Worm (Caenorhabditis elegans): ENCODE data around the gene dkc-1.
A peak's percentile ranks its signal among the peaks of the same experiment; 100 is the strongest.

Gene dkc-1

DNA sequence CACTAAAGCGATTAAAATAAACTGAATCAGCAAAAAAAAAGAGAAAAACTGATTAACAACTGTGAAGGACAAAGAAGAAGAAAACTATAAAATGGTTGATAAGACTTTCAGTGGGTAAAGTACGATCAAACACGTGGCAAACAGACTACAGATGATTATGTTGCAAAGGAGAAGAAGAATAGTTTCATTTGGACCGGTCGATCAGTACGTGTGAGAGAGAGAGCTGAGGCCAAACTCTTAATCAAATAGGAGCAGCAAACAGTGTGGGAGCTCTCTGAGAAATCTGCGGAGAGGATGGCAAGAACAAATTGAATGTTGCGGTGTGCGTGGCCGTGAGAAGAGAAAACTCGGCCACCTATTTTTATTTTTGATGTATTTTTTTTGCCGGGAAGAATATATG lies 29.2 kb upstream of the dkc-1 start (continued):
- TF ChIP-seq ztf-6 (GFP tag; IDR thresholded peaks at IDR 0.05): no peak
- no peak for TF ChIP-seq egl-44 (GFP tag; IDR thresholded peaks at IDR 0.05)
- TF ChIP-seq C17E4.6 (GFP tag; IDR thresholded peaks at IDR 0.05): no peak
- TF ChIP-seq bed-2 (GFP tag; IDR thresholded peaks at IDR 0.05): no peak
- TF ChIP-seq hlh-26 (GFP tag; conservative IDR thresholded peaks at IDR 0.05): no peak
- no peak for TF ChIP-seq B0336.3 (GFP tag; IDR thresholded peaks at IDR 0.05)
- no peak for TF ChIP-seq Y53G8AR.9 (GFP tag; conservative IDR thresholded peaks at IDR 0.05)
- TF ChIP-seq F10E7.11 (tag; optimal IDR thresholded peaks at IDR 0.05): no peak
- no peak for TF ChIP-seq repo-1 (tag; optimal IDR thresholded peaks at IDR 0.05)
- no peak for TF ChIP-seq hlh-12 (tag; optimal IDR thresholded peaks at IDR 0.05)
- no peak for TF ChIP-seq rpc-1 (optimal IDR thresholded peaks at IDR 0.05)
- no peak for TF ChIP-seq rpc-1 (tag; optimal IDR thresholded peaks at IDR 0.05)
- no peak for TF ChIP-seq rcor-1 (GFP tag; IDR thresholded peaks at IDR 0.05)
- no peak for TF ChIP-seq snpc-3.4 (tag; optimal IDR thresholded peaks at IDR 0.05)
- no peak for TF ChIP-seq ceh-91 (GFP tag; IDR thresholded peaks at IDR 0.05)
- TF ChIP-seq zfh-2 (GFP tag; conservative IDR thresholded peaks at IDR 0.05): 0 out of 2 replicates have a peak, but pooled peaks have one; percentile 40
- TF ChIP-seq lin-26 (GFP tag; IDR thresholded peaks at IDR 0.05): peak; percentile 26; the same call in 1 of the 2 replicates
- 0 out of 2 replicates have a peak, but pooled peaks have one; percentile 66 for TF ChIP-seq cebp-2 (GFP tag; IDR thresholded peaks at IDR 0.05)
- no peak for TF ChIP-seq attf-3 (GFP tag; conservative IDR thresholded peaks at IDR 0.05)
- TF ChIP-seq Y67H2A.10 (GFP tag; conservative IDR thresholded peaks at IDR 0.05): no peak

ce11 chrIII:10720170-10720569 lies 28.1 kb upstream of the dkc-1 start:
- peak; percentile 73 for TF ChIP-seq lin-26 (GFP tag; IDR thresholded peaks at IDR 0.05)
- peak; percentile 59; the same call in 1 of the 2 replicates for TF ChIP-seq egl-44 (GFP tag; IDR thresholded peaks at IDR 0.05)
- TF ChIP-seq gei-17 (GFP tag; optimal IDR thresholded peaks at IDR 0.05): peak; percentile 37
- peak; percentile 72 for TF ChIP-seq mcd-1 (GFP tag; IDR thresholded peaks at IDR 0.05)
- no peak for TF ChIP-seq nhr-120 (GFP tag; IDR thresholded peaks at IDR 0.05)
- peak; percentile 52; the same call in 1 of the 2 replicates for TF ChIP-seq cebp-1 (GFP tag; IDR thresholded peaks at IDR 0.05)
- TF ChIP-seq cebp-1 (tag; optimal IDR thresholded peaks at IDR 0.05): peak; percentile 84
- peak; percentile 88 for TF ChIP-seq dox-1 (GFP tag; IDR thresholded peaks at IDR 0.05)
- 0 out of 2 replicates have a peak, but pooled peaks have one; percentile 19 for TF ChIP-seq Y56A3A.18 (GFP tag; IDR thresholded peaks at IDR 0.05)
- no peak for TF ChIP-seq mel-28 (tag; optimal IDR thresholded peaks at IDR 0.05; ENCODE audit: borderline replicate concordance)
- TF ChIP-seq ekl-4 (GFP tag; IDR thresholded peaks at IDR 0.05): peak; percentile 78
- no peak for TF ChIP-seq snpc-4 (GFP tag; optimal IDR thresholded peaks at IDR 0.05)
- TF ChIP-seq snpc-4 (tag; optimal IDR thresholded peaks at IDR 0.05): peak in 2 of 4 experiments; percentile 26 to 30
- peak in 1 of 3 experiments; percentile 63 for TF ChIP-seq lin-35 (GFP tag; optimal IDR thresholded peaks at IDR 0.05)
- TF ChIP-seq rcor-1 (GFP tag; IDR thresholded peaks at IDR 0.05): peak; percentile 68
- TF ChIP-seq xnd-1 (tag; optimal IDR thresholded peaks at IDR 0.05): no peak
- peak; percentile 44 for TF ChIP-seq ztf-18 (tag; optimal IDR thresholded peaks at IDR 0.05)
- peak; percentile 71; the same call in 1 of the 2 replicates for TF ChIP-seq K11D2.4 (GFP tag; IDR thresholded peaks at IDR 0.05)
- peak; percentile 10 for TF ChIP-seq madf-10 (tag; optimal IDR thresholded peaks at IDR 0.05)
- no peak for TF ChIP-seq bed-1 (GFP tag; IDR thresholded peaks at IDR 0.05)
- TF ChIP-seq efl-1 (GFP tag; optimal IDR thresholded peaks at IDR 0.05): peak; percentile 17
- TF ChIP-seq lsl-1 (GFP tag; optimal IDR thresholded peaks at IDR 0.05): peak; percentile 36
- peak; percentile 72 for TF ChIP-seq ceh-27 (GFP tag; optimal IDR thresholded peaks at IDR 0.05)
- TF ChIP-seq nhr-80 (tag; optimal IDR thresholded peaks at IDR 0.05): peak; percentile 95
- TF ChIP-seq lin-40 (tag; optimal IDR thresholded peaks at IDR 0.05): peak; percentile 79
- TF ChIP-seq hlh-12 (tag; optimal IDR thresholded peaks at IDR 0.05): no peak
- no peak for TF ChIP-seq F39B2.1 (GFP tag; IDR thresholded peaks at IDR 0.05)
- TF ChIP-seq ztf-25 (GFP tag; IDR thresholded peaks at IDR 0.05): no peak
- no peak for TF ChIP-seq sptf-2 (GFP tag; optimal IDR thresholded peaks at IDR 0.05)
- TF ChIP-seq lir-1 (GFP tag; conservative IDR thresholded peaks at IDR 0.05): peak; percentile 41
- TF ChIP-seq zfh-2 (GFP tag; conservative IDR thresholded peaks at IDR 0.05): peak; percentile 95
- TF ChIP-seq tbp1 (GFP tag; optimal IDR thresholded peaks at IDR 0.05): peak; percentile 58
- no peak for TF ChIP-seq nhr-179 (tag; optimal IDR thresholded peaks at IDR 0.05)
